Worm (Caenorhabditis elegans): ENCODE results near the gene fbxa-107.
A peak's percentile ranks its signal among the peaks of the same experiment; 100 is the strongest.

Gene fbxa-107

ce11 chrV:18164758-18165157 lies 41.0 kb downstream of the fbxa-107 start, which contains the start of gene C14A6.5:
C14A6.5 (minus strand) TSS chrV:18164858.
- TF ChIP-seq aha-1 (tag; optimal IDR thresholded peaks at IDR 0.05) (no peak), dpl-1 (GFP tag; optimal IDR thresholded peaks at IDR 0.05) (no peak), nhr-20 (tag; optimal IDR thresholded peaks at IDR 0.05) (no peak), skn-1 (tag; optimal IDR thresholded peaks at IDR 0.05) (no peak), fkh-8 (tag; optimal IDR thresholded peaks at IDR 0.05) (no peak)

ce11 chrV:18167161-18167560 lies 43.4 kb downstream of the fbxa-107 start, which contains the start of gene C14A6.6:
C14A6.6 (minus strand) TSS chrV:18167261.
- TF ChIP-seq hlh-17 (GFP tag; optimal IDR thresholded peaks at IDR 0.05; ENCODE audit: borderline replicate concordance), result no peak
- no peak for TF ChIP-seq nhr-19 (GFP tag; conservative IDR thresholded peaks at IDR 0.05)
- TF ChIP-seq ztf-4 (tag; optimal IDR thresholded peaks at IDR 0.05), result no peak
- no peak for TF ChIP-seq mep-1 (tag; optimal IDR thresholded peaks at IDR 0.05)
- no peak for TF ChIP-seq unc-62 (GFP tag; optimal IDR thresholded peaks at IDR 0.05)
- no peak for TF ChIP-seq nhr-85 (tag)
- no peak for TF ChIP-seq snpc-4 (tag; optimal IDR thresholded peaks at IDR 0.05)
- no peak for TF ChIP-seq mab-9 (GFP tag; IDR thresholded peaks at IDR 0.05)
- no peak for TF ChIP-seq C34B4.2 (tag; optimal IDR thresholded peaks at IDR 0.05)
- no peak for TF ChIP-seq nhr-84 (tag; optimal IDR thresholded peaks at IDR 0.05)
- TF ChIP-seq nhr-71 (tag; optimal IDR thresholded peaks at IDR 0.05), result no peak
- TF ChIP-seq Y116A8C.19 (tag; optimal IDR thresholded peaks at IDR 0.05; ENCODE audit: borderline replicate concordance), result no peak

ce11 chrV:18168266-18168665 lies 44.5 kb downstream of the fbxa-107 start, which contains the start of gene C14A6.7:
C14A6.7 (minus strand) TSS chrV:18168366.
- TF ChIP-seq mab-9 (GFP tag; IDR thresholded peaks at IDR 0.05) (no peak), C04F5.9 (tag; optimal IDR thresholded peaks at IDR 0.05) (no peak), alr-1 (tag; optimal IDR thresholded peaks at IDR 0.05; ENCODE audit: borderline replicate concordance) (no peak), mef-2 (tag; optimal IDR thresholded peaks at IDR 0.05) (no peak), ceh-82 (tag; optimal IDR thresholded peaks at IDR 0.05) (no peak), hlh-4 (tag; optimal IDR thresholded peaks at IDR 0.05) (no peak), ces-1 (GFP tag; optimal IDR thresholded peaks at IDR 0.05) (no peak)

- no peak for TF ChIP-seq efl-1 (optimal IDR thresholded peaks at IDR 0.05)
- peak in 1 of 2 experiments; percentile 34 for TF ChIP-seq efl-1 (GFP tag; optimal IDR thresholded peaks at IDR 0.05 in 1 of 2)
- TF ChIP-seq mdl-1 (tag; optimal IDR thresholded peaks at IDR 0.05), result no peak
These were observed 47.8 kb downstream of the fbxa-107 start, which contains the start of gene C14A6.8 for ce11 chrV:18171568-18171967. C14A6.8 (minus strand) TSS chrV:18171668.

Data from whole organism, L1 larva.